Fruit fly (Drosophila melanogaster) whole organism, pupa: ENCODE results near the gene CG33272.

Source experiments
- CG10348 ChIP-seq: fragments of 200-800 bp; sonication (Bioruptor generic); IDR thresholded peaks from 2 replicates; pipeline ENCODE4 v1.3.6; 2022; ENCODE audit warnings: missing biosample characterization, missing genetic modification characterization
- CG12605 ChIP-seq: fragments of 200-800 bp; sonication (Bioruptor generic); IDR thresholded peaks from 2 replicates; pipeline ENCODE4 v1.3.6; 2022; ENCODE audit warnings: missing biosample characterization, missing genetic modification characterization
- CG13204 ChIP-seq: fragments of 200-800 bp; sonication (Bioruptor generic); optimal IDR thresholded peaks from 2 replicates; lab custom pipeline; 2018; ENCODE audit warnings: missing biosample characterization, mild to moderate bottlenecking, missing genetic modification characterization, moderate library complexity
- CG14655 ChIP-seq: fragments of 200-800 bp; sonication (Bioruptor generic); optimal IDR thresholded peaks from 3 replicates; lab custom pipeline; 2017; ENCODE audit warnings: mild to moderate bottlenecking, missing biosample characterization, missing genetic modification reagents, missing genetic modification characterization
- CG15710 ChIP-seq: fragments of 200-800 bp; sonication (Bioruptor generic); optimal IDR thresholded peaks from 2 replicates; lab custom pipeline; 2018; ENCODE audit warnings: missing biosample characterization, mild to moderate bottlenecking, missing genetic modification characterization, moderate library complexity
- CG17806 ChIP-seq: fragments of 200-800 bp; sonication (Bioruptor generic); optimal IDR thresholded peaks from 2 replicates; lab custom pipeline; 2018; ENCODE audit warnings: missing biosample characterization, mild to moderate bottlenecking, missing genetic modification characterization, moderate library complexity
- CG32121 ChIP-seq: fragments of 200-800 bp; sonication (Bioruptor generic); IDR thresholded peaks from 2 replicates; pipeline ENCODE4 v1.3.6; 2022; ENCODE audit warnings: missing biosample characterization, missing genetic modification characterization
- CG34367 ChIP-seq: fragments of 200-800 bp; sonication (Bioruptor generic); optimal IDR thresholded peaks from 2 replicates; lab custom pipeline; 2018; ENCODE audit warnings: missing biosample characterization, mild to moderate bottlenecking, missing genetic modification characterization
- CG4496 ChIP-seq: fragments of 200-800 bp; sonication (Bioruptor generic); IDR thresholded peaks from 3 replicates; pipeline ENCODE4 v1.3.6; 2022; ENCODE audit warnings: missing biosample characterization, missing genetic modification characterization
- CG8159 ChIP-seq: fragments of 200-800 bp; sonication (Bioruptor generic); optimal IDR thresholded peaks from 3 replicates; lab custom pipeline; 2018; ENCODE audit warnings: missing biosample characterization, mild to moderate bottlenecking, missing genetic modification characterization, moderate library complexity
- CG8301 ChIP-seq: fragments of 200-800 bp; sonication (Bioruptor generic); optimal IDR thresholded peaks from 2 replicates; lab custom pipeline; 2018; ENCODE audit warnings: missing biosample characterization, mild to moderate bottlenecking, missing genetic modification characterization
- CG9948 ChIP-seq: fragments of 200-800 bp; sonication (Bioruptor generic); optimal IDR thresholded peaks from 2 replicates; lab custom pipeline; 2018; ENCODE audit warnings: missing biosample characterization, mild to moderate bottlenecking, missing genetic modification characterization, moderate library complexity
- D1 ChIP-seq: fragments of 200-800 bp; sonication (Bioruptor generic); optimal IDR thresholded peaks from 2 replicates; lab custom pipeline; 2018; ENCODE audit warnings: missing biosample characterization, mild to moderate bottlenecking, missing genetic modification characterization, moderate library complexity
- EcR ChIP-seq: fragments of 200-800 bp; sonication (Bioruptor generic); optimal IDR thresholded peaks from 3 replicates; lab custom pipeline; 2019; ENCODE audit warnings: missing biosample characterization, missing genetic modification characterization, mild to moderate bottlenecking, moderate library complexity, missing genetic modification reagents
- Ets98B ChIP-seq: fragments of 200-800 bp; sonication (Bioruptor generic); IDR thresholded peaks from 2 replicates; pipeline ENCODE4 v1.3.6; 2022; ENCODE audit warnings: missing biosample characterization, missing genetic modification characterization
- Pif1A ChIP-seq: fragments of 200-800 bp; sonication (Bioruptor generic); optimal IDR thresholded peaks from 3 replicates; lab custom pipeline; 2016; ENCODE audit warnings: missing biosample characterization, missing genetic modification characterization
- Pif1B ChIP-seq: fragments of 200-800 bp; sonication (Bioruptor generic); optimal IDR thresholded peaks from 3 replicates; lab custom pipeline; 2016; ENCODE audit warnings: missing biosample characterization, missing genetic modification characterization
- Snoo ChIP-seq: fragments of 200-800 bp; sonication (Bioruptor generic); optimal IDR thresholded peaks from 3 replicates; lab custom pipeline; 2017; ENCODE audit warnings: missing biosample characterization, mild to moderate bottlenecking, missing genetic modification characterization, inconsistent platforms
- fd96Ca ChIP-seq: fragments of 200-800 bp; sonication (Bioruptor generic); IDR thresholded peaks from 3 replicates; pipeline ENCODE4 v1.3.6; 2022; ENCODE audit warnings: missing biosample characterization, missing genetic modification characterization
- gl ChIP-seq: fragments of 200-800 bp; sonication (Bioruptor generic); optimal IDR thresholded peaks from 2 replicates; lab custom pipeline; 2018; ENCODE audit warnings: missing biosample characterization, mild to moderate bottlenecking, missing genetic modification characterization
- rn ChIP-seq: fragments of 200-800 bp; sonication (Bioruptor generic); IDR thresholded peaks from 2 replicates; pipeline ENCODE4 v1.3.6; 2022; ENCODE audit warnings: missing biosample characterization, missing genetic modification characterization

Gene CG33272

dm6 chr3L:11485956-11486609 lies 24.3 kb downstream of the CG33272 start:
- TF ChIP-seq CG9948 (tag; lab: Kevin White, UChicago) = no peak
- TF ChIP-seq D1 (tag; lab: Kevin White, UChicago) = no peak
- peak; percentile 17 for TF ChIP-seq CG17806 (tag; lab: Kevin White, UChicago)
- no peak for TF ChIP-seq gl (tag; lab: Kevin White, UChicago)
- no peak for TF ChIP-seq Ets98B
- no peak for TF ChIP-seq fd96Ca
- TF ChIP-seq CG32121 (GFP tag; lab: Robert Waterston, UW) = no peak
- TF ChIP-seq CG10348 = no peak
- TF ChIP-seq CG8159 (tag; lab: Kevin White, UChicago) = peak; percentile 28
- no peak for TF ChIP-seq Pif1B (GFP tag; lab: Kevin White, UChicago)
- no peak for TF ChIP-seq CG34367 (tag; lab: Kevin White, UChicago)
- TF ChIP-seq rn (GFP tag; lab: Robert Waterston, UW) = no peak
- TF ChIP-seq CG8301 (tag; lab: Kevin White, UChicago) = peak; percentile 13
- TF ChIP-seq CG14655 = no peak
- no peak for TF ChIP-seq CG13204 (GFP tag; lab: Kevin White, UChicago)
- 0 out of 3 replicates have a peak, but pooled peaks have one; percentile 33 for TF ChIP-seq CG4496 (GFP tag; lab: Robert Waterston, UW)
- no peak for TF ChIP-seq EcR (GFP tag; lab: Kevin White, UChicago)
- TF ChIP-seq Pif1A (GFP tag; lab: Kevin White, UChicago) = no peak
- no peak for TF ChIP-seq Snoo (tag; lab: Kevin White, UChicago)
- TF ChIP-seq CG12605 = no peak
- TF ChIP-seq, all 21 proteins: peak for 4

- TF ChIP-seq CG15710 (tag; lab: Kevin White, UChicago) (no peak), CG9948 (tag; lab: Kevin White, UChicago) (peak; percentile 9), CG14655 (peak; percentile 36), Snoo (tag; lab: Kevin White, UChicago) (no peak), Pif1A (GFP tag; lab: Kevin White, UChicago) (peak; percentile 13), CG32121 (GFP tag; lab: Robert Waterston, UW) (no peak), CG8159 (tag; lab: Kevin White, UChicago) (peak; percentile 12), CG8301 (tag; lab: Kevin White, UChicago) (peak; percentile 9)
- TF ChIP-seq, all 21 proteins: peak for 5
These were observed 25.9 kb downstream of the CG33272 start for dm6 chr3L:11484483-11484882.

- TF ChIP-seq CG17806 (tag; lab: Kevin White, UChicago) (peak; percentile 65), CG34367 (tag; lab: Kevin White, UChicago) (peak; percentile 68), CG12605 (no peak), CG14655 (peak; percentile 74), CG13204 (GFP tag; lab: Kevin White, UChicago) (no peak), Ets98B (no peak), CG32121 (GFP tag; lab: Robert Waterston, UW) (no peak), CG8301 (tag; lab: Kevin White, UChicago) (peak; percentile 44), CG4496 (GFP tag; lab: Robert Waterston, UW) (peak; percentile 64; the same call in 2 of the 3 replicates), EcR (GFP tag; lab: Kevin White, UChicago) (no peak), CG8159 (tag; lab: Kevin White, UChicago) (peak; percentile 83), Pif1B (GFP tag; lab: Kevin White, UChicago) (peak; percentile 28), CG15710 (tag; lab: Kevin White, UChicago) (peak; percentile 70), CG9948 (tag; lab: Kevin White, UChicago) (peak; percentile 64), D1 (tag; lab: Kevin White, UChicago) (peak; percentile 7), fd96Ca (no peak; the same call in 2 of the 3 replicates), rn (GFP tag; lab: Robert Waterston, UW) (no peak), gl (tag; lab: Kevin White, UChicago) (no peak), Snoo (tag; lab: Kevin White, UChicago) (peak; percentile 62), CG10348 (no peak), Pif1A (GFP tag; lab: Kevin White, UChicago) (peak; percentile 66)
These were observed 27.3 kb downstream of the CG33272 start for dm6 chr3L:11483135-11483534.

- no peak for TF ChIP-seq CG15710 (tag; lab: Kevin White, UChicago)
- TF ChIP-seq fd96Ca = no peak
- no peak for TF ChIP-seq Pif1B (GFP tag; lab: Kevin White, UChicago)
- TF ChIP-seq CG14655 = no peak
- no peak for TF ChIP-seq CG9948 (tag; lab: Kevin White, UChicago)
- TF ChIP-seq rn (GFP tag; lab: Robert Waterston, UW) = no peak
- no peak for TF ChIP-seq CG34367 (tag; lab: Kevin White, UChicago)
These were observed 30.1 kb downstream of the CG33272 start for dm6 chr3L:11480304-11480703.

- TF ChIP-seq CG14655 (no peak), CG8301 (tag; lab: Kevin White, UChicago) (no peak), Pif1B (GFP tag; lab: Kevin White, UChicago) (no peak), CG13204 (GFP tag; lab: Kevin White, UChicago) (no peak), CG12605 (no peak), CG32121 (GFP tag; lab: Robert Waterston, UW) (no peak), Snoo (tag; lab: Kevin White, UChicago) (no peak), fd96Ca (no peak), CG15710 (tag; lab: Kevin White, UChicago) (no peak), CG17806 (tag; lab: Kevin White, UChicago) (no peak), CG34367 (tag; lab: Kevin White, UChicago) (no peak), Ets98B (no peak), rn (GFP tag; lab: Robert Waterston, UW) (no peak), CG10348 (no peak), D1 (tag; lab: Kevin White, UChicago) (no peak), EcR (GFP tag; lab: Kevin White, UChicago) (no peak), CG9948 (tag; lab: Kevin White, UChicago) (no peak), Pif1A (GFP tag; lab: Kevin White, UChicago) (no peak)
These were observed 35.7 kb downstream of the CG33272 start, which contains the start of gene Vha16-2 for dm6 chr3L:11474658-11475057. Vha16-2 (plus strand) TSS chr3L:11474958.
